Worm (Caenorhabditis elegans) whole organism, late embryonic: ENCODE measurements around the gene lsd-1.

Experiments
- C08G9.2 ChIP-seq: sonication (generic microtip); optimal IDR thresholded peaks from 2 replicates; lab custom pipeline; 2016; ENCODE audit warnings: mild to moderate bottlenecking, missing genetic modification characterization, moderate library complexity, missing compliant biosample characterization
- F13H6.1 ChIP-seq: sonication (generic microtip); optimal IDR thresholded peaks from 2 replicates; lab custom pipeline; 2016; ENCODE audit warnings: missing genetic modification characterization, missing compliant biosample characterization
- K02D7.2 ChIP-seq: sonication (generic microtip); optimal IDR thresholded peaks from 2 replicates; lab custom pipeline; 2017; ENCODE audit warnings: mild to moderate bottlenecking, missing genetic modification characterization, missing compliant biosample characterization
- T23F11.4 ChIP-seq: fragments of 200-800 bp; sonication (Bioruptor generic); optimal IDR thresholded peaks from 2 replicates; lab custom pipeline; 2018; ENCODE audit warnings: mild to moderate bottlenecking, missing genetic modification characterization, missing compliant biosample characterization
- ahr-1 ChIP-seq: sonication (generic microtip); optimal IDR thresholded peaks from 2 replicates; lab custom pipeline; 2016; ENCODE audit warnings: missing genetic modification characterization, missing compliant biosample characterization
- ceh-14 ChIP-seq: sonication (generic microtip); optimal IDR thresholded peaks from 2 replicates; lab custom pipeline; 2016; ENCODE audit warnings: missing genotype, missing genetic modification characterization, missing compliant biosample characterization
- ceh-2 ChIP-seq: sonication (generic microtip); optimal IDR thresholded peaks from 2 replicates; lab custom pipeline; 2016; ENCODE audit warnings: missing genotype, missing genetic modification characterization, missing compliant biosample characterization
- ceh-30 ChIP-seq: fragments of 150-350 bp; optimal IDR thresholded peaks from 2 replicates; lab custom pipeline; 2014; ENCODE audit warnings: missing biosample characterization, missing genetic modification characterization
- ceh-31 ChIP-seq: sonication (generic microtip); optimal IDR thresholded peaks from 2 replicates; lab custom pipeline; 2016; ENCODE audit warnings: missing genetic modification characterization, missing compliant biosample characterization
- ceh-45 ChIP-seq: fragments of 200-800 bp; sonication (Bioruptor generic); IDR thresholded peaks from 2 replicates; pipeline ENCODE4 v1.3.6; 2022; ENCODE audit warnings: missing genetic modification reagents, missing genetic modification characterization, missing compliant biosample characterization
- ceh-6 ChIP-seq: fragments of 200-800 bp; sonication (Bioruptor generic); optimal IDR thresholded peaks from 2 replicates; lab custom pipeline; 2018; ENCODE audit warnings: mild to moderate bottlenecking, missing genetic modification characterization, missing compliant biosample characterization
- ceh-9 ChIP-seq: sonication (generic microtip); optimal IDR thresholded peaks from 2 replicates; lab custom pipeline; 2016; ENCODE audit warnings: mild to moderate bottlenecking, missing genetic modification characterization, inconsistent platforms, missing compliant biosample characterization
- fkh-10 ChIP-seq: fragments of 150-350 bp; optimal IDR thresholded peaks from 2 replicates; lab custom pipeline; 2014; ENCODE audit warnings: missing biosample characterization, missing genetic modification reagents, missing genetic modification characterization
- fkh-6 ChIP-seq: sonication (generic microtip); optimal IDR thresholded peaks from 2 replicates; lab custom pipeline; 2016; ENCODE audit warnings: missing genetic modification characterization, missing compliant biosample characterization
- hlh-13 ChIP-seq: fragments of 200-800 bp; sonication (Bioruptor generic); optimal IDR thresholded peaks from 2 replicates; lab custom pipeline; 2018; ENCODE audit warnings: mild to moderate bottlenecking, missing genetic modification characterization, missing compliant biosample characterization
- hlh-30 ChIP-seq: sonication (generic microtip); optimal IDR thresholded peaks from 2 replicates; lab custom pipeline; 2017; ENCODE audit warnings: antibody characterized with exemption, missing genetic modification characterization, missing compliant biosample characterization; ENCODE audit not compliant: insufficient read depth
- hlh-8 ChIP-seq: sonication (generic microtip); optimal IDR thresholded peaks from 2 replicates; lab custom pipeline; 2016; ENCODE audit warnings: missing genotype, missing genetic modification characterization, missing compliant biosample characterization
- nhr-11 ChIP-seq: fragments of 150-350 bp; optimal IDR thresholded peaks from 2 replicates; lab custom pipeline; 2014; ENCODE audit warnings: missing biosample characterization, missing genetic modification characterization
- npax-4 ChIP-seq: sonication (generic microtip); optimal IDR thresholded peaks from 2 replicates; lab custom pipeline; 2016; ENCODE audit warnings: missing genetic modification characterization, missing compliant biosample characterization
- odd-2 ChIP-seq: sonication (generic microtip); optimal IDR thresholded peaks from 2 replicates; lab custom pipeline; 2017; ENCODE audit warnings: antibody characterized with exemption, mild to moderate bottlenecking, missing genetic modification characterization, missing compliant biosample characterization
- pat-9 ChIP-seq: fragments of 200-800 bp; sonication (Bioruptor generic); optimal IDR thresholded peaks from 2 replicates; lab custom pipeline; 2018; ENCODE audit warnings: mild to moderate bottlenecking, missing genetic modification characterization, moderate library complexity, missing compliant biosample characterization
- pax-1 ChIP-seq: fragments of 150-350 bp; optimal IDR thresholded peaks from 2 replicates; lab custom pipeline; 2014; ENCODE audit warnings: missing biosample characterization, missing genetic modification characterization
- pros-1 ChIP-seq: fragments of 150-350 bp; optimal IDR thresholded peaks from 2 replicates; lab custom pipeline; 2014; ENCODE audit warnings: missing biosample characterization, missing genetic modification reagents, missing genetic modification characterization
- ref-2 ChIP-seq: sonication (generic microtip); optimal IDR thresholded peaks from 2 replicates; lab custom pipeline; 2016; ENCODE audit warnings: missing genetic modification characterization, missing compliant biosample characterization
- sdc-2 ChIP-seq: sonication (generic microtip); optimal IDR thresholded peaks from 2 replicates; lab custom pipeline; 2016; ENCODE audit warnings: missing genotype, missing genetic modification characterization, missing compliant biosample characterization
- sox-2 ChIP-seq: fragments of 200-800 bp; sonication (Bioruptor generic); IDR thresholded peaks from 2 replicates; pipeline ENCODE4 v1.3.6; 2022; ENCODE audit warnings: missing genetic modification reagents, missing genetic modification characterization, missing compliant biosample characterization
- sox-4 ChIP-seq: sonication (generic microtip); optimal IDR thresholded peaks from 2 replicates; lab custom pipeline; 2017; ENCODE audit warnings: mild to moderate bottlenecking, missing genetic modification characterization, inconsistent platforms, missing compliant biosample characterization
- syd-9 ChIP-seq: sonication (generic microtip); optimal IDR thresholded peaks from 2 replicates; lab custom pipeline; 2016; ENCODE audit warnings: mild to moderate bottlenecking, missing genetic modification characterization, moderate library complexity, missing compliant biosample characterization
- tbx-2 ChIP-seq: sonication (generic microtip); optimal IDR thresholded peaks from 2 replicates; lab custom pipeline; 2016; ENCODE audit warnings: missing genetic modification characterization, missing compliant biosample characterization
- unc-3 ChIP-seq, 2 experiments: fragments of 200-800 bp in 1 of 2; sonication (Bioruptor generic) in 1 of 2; sonication (generic microtip) in 1 of 2; conservative IDR thresholded peaks in 1 of 2; optimal IDR thresholded peaks in 1 of 2; 2 replicates each; pipeline versions ENCODE4 v1.3.6 to Lab custom; 2016 to 2022; ENCODE audit warnings: missing compliant biosample characterization in 2 of 2, missing genetic modification characterization in 2 of 2, missing genetic modification reagents in 1 of 2
- unc-42 ChIP-seq: sonication (generic microtip); optimal IDR thresholded peaks from 2 replicates; lab custom pipeline; 2016; ENCODE audit warnings: missing genotype, missing genetic modification characterization, missing compliant biosample characterization
- unc-86 ChIP-seq: sonication (generic microtip); optimal IDR thresholded peaks from 2 replicates; lab custom pipeline; 2016; ENCODE audit warnings: missing genetic modification characterization, missing compliant biosample characterization

Gene lsd-1

DNA sequence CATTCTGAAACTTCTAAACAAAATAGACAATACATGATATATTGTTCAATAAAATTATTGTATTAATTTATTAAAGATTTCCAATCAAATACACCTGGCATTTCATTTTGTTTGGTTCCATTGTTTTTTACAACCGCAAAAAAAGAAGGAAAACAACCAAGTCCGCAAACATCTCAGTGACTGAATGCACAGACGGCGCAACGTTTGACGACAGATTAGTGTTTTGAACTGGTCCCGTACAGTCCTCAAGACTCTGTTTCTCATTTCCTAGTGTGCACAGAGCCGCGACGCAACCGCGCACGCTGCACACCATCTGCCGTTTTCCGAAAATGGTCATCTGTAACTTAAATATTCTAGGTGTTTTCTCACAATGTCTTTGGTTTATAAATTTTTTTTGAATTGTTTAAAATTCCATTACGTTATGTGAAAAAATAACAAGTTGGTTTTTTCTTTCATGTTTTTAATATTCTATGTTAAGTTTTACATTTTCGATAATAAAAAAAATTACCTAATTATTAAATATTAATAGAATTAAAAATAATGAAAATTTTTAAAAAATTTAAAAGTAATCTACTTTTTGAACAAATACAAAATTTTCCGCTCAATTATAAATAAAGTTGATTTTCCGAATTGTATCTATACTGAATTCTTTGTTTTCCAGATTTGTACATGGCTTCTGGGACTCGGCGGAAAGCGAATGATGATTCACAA is at the start of gene lsd-1:
TSS of gene lsd-1 (plus strand) at position 661 of the 711 bp plus-strand sequence.
- TF ChIP-seq hlh-13 = no peak
- TF ChIP-seq ceh-45 (GFP tag; lab: Robert Waterston, UW) = no peak
- TF ChIP-seq sdc-2 (tag; lab: Kevin White, UChicago) = peak; percentile 24

- TF ChIP-seq unc-42 (tag; lab: Kevin White, UChicago) (peak; percentile 28), ref-2 (tag; lab: Kevin White, UChicago) (no peak), fkh-6 (no peak), sdc-2 (tag; lab: Kevin White, UChicago) (peak; percentile 97), hlh-8 (tag; lab: Kevin White, UChicago) (no peak), pax-1 (tag; lab: Kevin White, UChicago) (no peak), ceh-30 (tag; lab: Kevin White, UChicago) (no peak), T23F11.4 (GFP tag; lab: Kevin White, UChicago) (no peak), sox-2 (no peak), ceh-31 (tag; lab: Kevin White, UChicago) (peak; percentile 46)
- TF ChIP-seq, all 69 proteins: peak for 3
Observed at ce11 chrX:11899031-11899430, 49.6 kb upstream of the lsd-1 start.

ce11 chrX:11902661-11903060 is 46.0 kb upstream of the lsd-1 start, which contains the start of gene Y62H9A.10:
Gene Y62H9A.10 (minus strand): TSS chrX:11902761.
- TF ChIP-seq sox-2 = no peak
- no peak for TF ChIP-seq C08G9.2 (tag; lab: Kevin White, UChicago)
- TF ChIP-seq F13H6.1 (tag; lab: Kevin White, UChicago) = no peak
- no peak for TF ChIP-seq unc-86
- TF ChIP-seq hlh-30 = no peak
- TF ChIP-seq ceh-14 = no peak
- TF ChIP-seq syd-9 (tag; lab: Kevin White, UChicago) = no peak
- no peak for TF ChIP-seq sox-4 (tag; lab: Kevin White, UChicago)
- TF ChIP-seq pros-1 (tag; lab: Kevin White, UChicago) = no peak
- no peak for TF ChIP-seq K02D7.2
- TF ChIP-seq ceh-9 (tag; lab: Kevin White, UChicago) = no peak
- TF ChIP-seq fkh-10 (GFP tag; lab: Kevin White, UChicago) = no peak
- TF ChIP-seq pat-9 (tag; lab: Kevin White, UChicago) = no peak
- TF ChIP-seq, all 69 proteins: peak for 0

DNA sequence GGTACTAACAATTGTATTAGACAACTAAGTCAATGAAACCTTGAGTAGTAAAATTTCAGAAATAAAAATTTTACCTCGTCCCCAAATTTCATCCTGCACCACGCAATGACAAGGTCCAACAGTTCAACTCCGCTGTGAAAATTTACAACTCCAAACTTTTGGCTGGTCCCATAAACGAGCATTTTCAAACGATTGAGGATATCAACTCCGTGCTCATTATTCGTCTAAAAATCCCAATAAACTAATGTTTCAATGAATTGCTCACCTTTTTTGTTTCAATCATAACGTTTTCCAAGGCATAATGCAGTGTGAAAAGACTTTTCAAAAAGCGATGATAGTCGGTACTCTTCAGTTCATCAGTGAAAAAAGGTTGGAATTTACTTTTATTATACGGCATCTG is 42.0 kb upstream of the lsd-1 start:
- TF ChIP-seq ceh-2 (tag; lab: Kevin White, UChicago) (no peak), sdc-2 (tag; lab: Kevin White, UChicago) (no peak), npax-4 (tag; lab: Kevin White, UChicago) (no peak), ahr-1 (tag; lab: Kevin White, UChicago) (no peak), ceh-6 (GFP tag; lab: Kevin White, UChicago) (no peak), sox-2 (no peak), nhr-11 (tag; lab: Kevin White, UChicago) (no peak), odd-2 (no peak)

DNA sequence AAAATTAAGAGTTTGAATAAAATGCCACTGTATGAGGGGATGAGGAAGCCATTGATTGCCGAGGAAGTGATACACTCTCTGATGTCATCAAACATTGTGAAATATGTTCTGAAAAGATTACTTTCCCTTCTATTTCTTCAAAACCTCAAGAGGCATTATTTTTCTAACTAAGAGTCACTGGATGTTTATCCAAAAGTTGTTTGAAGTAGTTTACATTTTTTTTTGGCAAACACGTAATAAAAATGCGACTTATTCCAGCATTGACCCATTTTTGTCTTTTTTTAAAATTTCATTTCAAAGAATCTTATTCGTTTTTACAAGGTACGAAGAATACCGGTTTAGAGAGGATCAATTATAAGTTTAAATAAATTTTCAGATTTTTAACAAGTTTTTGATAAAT is 41.4 kb upstream of the lsd-1 start, which contains the start of gene Y62H9A.11:
TSS of gene Y62H9A.11 (minus strand) at position 101 of the 400 bp plus-strand sequence.
- TF ChIP-seq unc-3 (GFP tag; conservative IDR thresholded peaks at IDR 0.05; lab: Robert Waterston, UW) (no peak), unc-3 (tag; optimal IDR thresholded peaks at IDR 0.05; lab: Kevin White, UChicago) (no peak), pat-9 (tag; lab: Kevin White, UChicago) (no peak)

ce11 chrX:11908226-11908625 is 40.4 kb upstream of the lsd-1 start:
- TF ChIP-seq tbx-2 = no peak
